Worm (Caenorhabditis elegans): Measurements from ENCODE around the gene R09F10.3.

R09F10.3 gene

DNA sequence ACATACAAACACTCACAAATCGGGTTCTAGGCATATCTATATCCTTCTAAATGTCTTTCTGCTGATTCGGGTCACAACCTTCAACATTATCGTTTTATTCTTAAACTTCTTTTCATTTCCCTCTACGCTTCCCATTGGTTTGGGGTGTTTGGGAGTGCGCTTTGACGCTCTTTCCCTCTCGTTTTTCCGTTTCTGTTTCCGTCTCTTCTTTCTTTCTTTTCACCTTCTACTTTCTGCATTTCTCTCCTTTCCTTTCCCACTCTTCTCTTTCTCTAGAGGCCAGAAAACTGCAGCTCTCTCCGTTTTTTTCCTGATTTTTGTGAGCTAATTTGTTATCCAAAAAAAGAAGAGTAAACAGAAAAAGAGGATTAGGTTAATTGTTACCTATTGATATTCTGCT, 18.1 kb upstream of the R09F10.3 start:
- TF ChIP-seq egl-5 (tag; optimal IDR thresholded peaks at IDR 0.05), result no peak
- TF ChIP-seq pha-4 (tag; optimal IDR thresholded peaks at IDR 0.05), result peak; percentile 9
- TF ChIP-seq nfya-1 (tag; optimal IDR thresholded peaks at IDR 0.05; ENCODE audit: insufficient read depth), result peak; percentile 60
- TF ChIP-seq hmg-11 (tag; optimal IDR thresholded peaks at IDR 0.05), result peak; percentile 42

DNA sequence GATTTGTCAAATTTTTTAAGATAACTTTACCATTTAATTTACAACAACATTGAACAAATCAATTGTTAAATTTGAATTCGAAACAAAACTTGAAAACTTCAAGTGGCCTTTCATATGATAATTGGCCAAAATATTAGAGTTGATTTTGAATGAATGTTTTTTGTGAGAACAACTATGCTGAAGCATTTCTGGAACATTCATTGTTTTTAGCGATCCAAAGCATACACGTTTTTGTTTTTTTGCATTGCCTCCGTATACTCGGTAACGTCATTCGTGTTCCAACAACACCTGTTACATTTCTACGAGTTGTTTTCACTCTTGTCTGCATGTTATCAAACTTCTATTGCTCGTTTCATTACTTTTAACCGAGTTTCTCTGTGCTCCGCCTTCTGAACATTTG, 17.4 kb upstream of the R09F10.3 start:
- no peak for TF ChIP-seq nhr-23 (tag; optimal IDR thresholded peaks at IDR 0.05)
- TF ChIP-seq nhr-67 (tag; optimal IDR thresholded peaks at IDR 0.05), result no peak
- TF ChIP-seq lsy-12 (tag; optimal IDR thresholded peaks at IDR 0.05), result no peak
- no peak for TF ChIP-seq nhr-11 (tag; optimal IDR thresholded peaks at IDR 0.05)
- no peak for TF ChIP-seq fos-1 (tag; optimal IDR thresholded peaks at IDR 0.05)
- no peak for TF ChIP-seq fkh-10 (GFP tag; optimal IDR thresholded peaks at IDR 0.05)
- no peak for TF ChIP-seq nhr-28 (tag; optimal IDR thresholded peaks at IDR 0.05)
- TF ChIP-seq elt-1 (tag; optimal IDR thresholded peaks at IDR 0.05), result no peak
- no peak for TF ChIP-seq ceh-16 (tag; optimal IDR thresholded peaks at IDR 0.05)
- no peak for TF ChIP-seq ceh-28 (tag; optimal IDR thresholded peaks at IDR 0.05)
- no peak for TF ChIP-seq pha-4 (tag; optimal IDR thresholded peaks at IDR 0.05)
- TF ChIP-seq unc-39 (tag; optimal IDR thresholded peaks at IDR 0.05), result no peak
- TF ChIP-seq ceh-82 (tag; optimal IDR thresholded peaks at IDR 0.05), result no peak
- TF ChIP-seq mdl-1 (tag; optimal IDR thresholded peaks at IDR 0.05), result no peak
- TF ChIP-seq tbx-2 (tag; optimal IDR thresholded peaks at IDR 0.05), result no peak
- TF ChIP-seq daf-12 (tag; optimal IDR thresholded peaks at IDR 0.05), result no peak
- TF ChIP-seq eor-1 (tag; optimal IDR thresholded peaks at IDR 0.05), result no peak
- TF ChIP-seq egl-5 (tag; optimal IDR thresholded peaks at IDR 0.05), result no peak
- TF ChIP-seq R02D3.7 (tag; optimal IDR thresholded peaks at IDR 0.05), result no peak
- TF ChIP-seq lin-39 (tag; optimal IDR thresholded peaks at IDR 0.05), result no peak

DNA sequence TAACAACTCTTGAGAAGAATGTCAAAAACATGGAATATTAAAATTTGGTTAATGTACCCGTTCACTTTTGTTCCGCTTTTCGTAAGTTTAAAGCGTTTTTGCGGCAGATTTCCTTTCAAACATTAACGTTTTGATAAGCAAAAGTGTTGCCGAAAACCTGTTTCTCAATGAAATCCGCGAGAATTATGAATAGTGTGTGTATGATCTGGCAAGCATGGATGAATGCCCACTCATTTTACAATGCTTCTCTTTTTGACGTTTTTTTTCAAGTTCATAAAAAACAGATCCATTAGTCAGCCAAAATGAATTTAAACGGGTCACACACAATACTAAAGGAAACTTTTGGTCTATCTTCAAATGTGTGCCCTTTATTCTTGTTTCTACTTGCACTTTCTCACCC, 10.4 kb upstream of the R09F10.3 start:
- TF ChIP-seq aly-2 (tag; optimal IDR thresholded peaks at IDR 0.05) (no peak), nhr-11 (tag; optimal IDR thresholded peaks at IDR 0.05) (no peak), lin-15B (tag; optimal IDR thresholded peaks at IDR 0.05) (no peak), pqm-1 (tag; optimal IDR thresholded peaks at IDR 0.05) (no peak), sea-2 (GFP tag; optimal IDR thresholded peaks at IDR 0.05) (no peak)

DNA sequence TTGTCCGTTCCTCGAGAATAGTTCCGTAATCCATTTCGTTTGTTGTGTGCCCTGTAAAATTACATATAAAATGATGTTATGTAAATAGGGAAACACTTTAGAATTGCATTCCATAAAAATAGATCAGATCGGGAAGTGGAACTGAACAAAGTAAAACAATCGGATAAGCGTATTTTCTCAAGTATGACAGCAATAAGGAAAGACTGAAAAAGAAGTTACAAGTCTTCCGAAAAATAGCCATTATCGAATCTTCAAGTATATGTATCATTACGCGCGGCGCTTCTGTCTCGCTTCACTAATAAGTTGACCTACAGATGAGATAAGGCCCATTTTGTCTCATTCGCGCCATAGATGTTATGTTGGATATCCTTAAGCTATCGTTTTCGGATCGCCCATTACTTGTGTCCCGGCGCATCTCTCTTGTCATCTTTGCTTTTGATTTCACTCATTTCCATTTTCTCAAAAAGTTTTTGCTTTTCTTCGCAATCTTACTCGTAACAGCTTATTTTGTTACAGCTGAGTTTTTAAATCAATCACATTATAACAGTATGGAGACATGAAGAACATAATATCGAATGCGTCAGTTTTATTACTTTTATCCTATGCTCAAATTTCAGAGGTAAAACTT, 9.1 kb upstream of the R09F10.3 start, which contains the start of the genes fis-2 and F13B9.2:
TSS of gene fis-2 (minus strand) at position 51 of the 628 bp plus-strand sequence.
TSS of gene F13B9.2 (plus strand) at position 515 of the 628 bp plus-strand sequence.
- peak; percentile 46 for TF ChIP-seq nhr-23 (tag; optimal IDR thresholded peaks at IDR 0.05)
- no peak for TF ChIP-seq nhr-67 (tag; optimal IDR thresholded peaks at IDR 0.05)

DNA sequence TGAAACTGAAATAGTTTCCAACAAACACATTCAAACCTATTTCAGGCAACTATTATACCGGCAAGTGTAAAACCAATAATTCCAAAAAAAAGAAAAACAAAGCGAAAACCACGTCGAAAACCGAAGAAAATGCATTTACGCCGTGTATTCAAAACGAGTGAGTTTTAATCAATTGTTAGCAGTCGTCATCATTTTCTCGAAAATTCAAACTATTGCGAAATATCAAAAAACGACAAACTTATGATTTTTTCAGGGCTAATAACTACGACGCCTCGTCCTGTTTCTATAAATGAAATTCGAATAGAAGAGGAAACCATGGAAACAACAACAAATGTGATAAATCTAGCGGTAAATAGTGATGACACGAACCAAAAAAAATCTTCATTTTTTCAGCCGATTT, 8.3 kb upstream of the R09F10.3 start:
- TF ChIP-seq unc-62 (GFP tag; optimal IDR thresholded peaks at IDR 0.05) (no peak), pqm-1 (tag; optimal IDR thresholded peaks at IDR 0.05) (no peak), ceh-82 (tag; optimal IDR thresholded peaks at IDR 0.05) (no peak), elt-2 (tag; optimal IDR thresholded peaks at IDR 0.05) (no peak), nhr-11 (tag; optimal IDR thresholded peaks at IDR 0.05) (no peak), daf-12 (tag; optimal IDR thresholded peaks at IDR 0.05) (no peak), mml-1 (tag; optimal IDR thresholded peaks at IDR 0.05) (no peak), nhr-23 (tag; optimal IDR thresholded peaks at IDR 0.05) (no peak), unc-39 (tag; optimal IDR thresholded peaks at IDR 0.05) (no peak), lsy-12 (tag; optimal IDR thresholded peaks at IDR 0.05) (no peak), lin-15B (tag; optimal IDR thresholded peaks at IDR 0.05) (no peak), nhr-77 (tag; optimal IDR thresholded peaks at IDR 0.05) (no peak), fkh-10 (GFP tag; optimal IDR thresholded peaks at IDR 0.05) (no peak), sea-2 (GFP tag; optimal IDR thresholded peaks at IDR 0.05) (no peak), aly-2 (tag; optimal IDR thresholded peaks at IDR 0.05) (no peak)

DNA sequence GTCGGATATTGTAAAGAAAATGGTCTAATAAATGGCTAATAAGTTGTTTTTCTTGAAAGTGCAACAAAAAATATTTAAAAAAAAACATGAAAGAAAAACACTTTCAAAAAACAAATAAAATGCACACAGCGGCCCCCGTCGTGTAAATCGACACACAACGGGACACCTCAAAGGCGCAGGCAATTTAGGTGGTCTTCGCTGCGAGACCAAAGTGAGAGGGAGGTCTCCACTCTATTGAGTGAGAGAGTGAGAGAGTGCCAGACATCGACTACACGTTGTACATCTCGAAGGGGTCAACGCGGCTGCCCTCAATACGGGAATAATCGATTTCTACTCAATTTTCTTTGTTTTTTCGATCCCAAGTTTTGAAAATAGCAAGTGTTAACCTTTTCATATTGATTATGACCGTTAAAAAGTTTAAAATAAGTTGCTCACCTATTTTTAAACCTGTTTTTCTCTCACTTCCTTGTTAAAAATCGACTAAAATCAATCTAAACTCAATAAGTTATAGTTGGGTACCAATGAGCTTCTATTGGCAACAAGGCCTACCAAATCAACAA, 7.6 kb upstream of the R09F10.3 start, which contains the start of gene sec-16A.2:
TSS of gene sec-16A.2 (plus strand) at position 510 of the 560 bp plus-strand sequence.
- peak; percentile 79 for TF ChIP-seq nhr-23 (tag; optimal IDR thresholded peaks at IDR 0.05)
- peak; percentile 15 for TF ChIP-seq nhr-11 (tag; optimal IDR thresholded peaks at IDR 0.05)
- TF ChIP-seq hmg-11 (tag; optimal IDR thresholded peaks at IDR 0.05), result peak; percentile 70
- TF ChIP-seq nfya-1 (tag; optimal IDR thresholded peaks at IDR 0.05; ENCODE audit: insufficient read depth), result peak; percentile 77
- TF ChIP-seq egl-27 (tag; optimal IDR thresholded peaks at IDR 0.05), result no peak
- TF ChIP-seq nhr-43 (tag; optimal IDR thresholded peaks at IDR 0.05; ENCODE audit: poor library complexity, severe bottlenecking), result peak; percentile 27
- TF ChIP-seq lin-39 (tag; optimal IDR thresholded peaks at IDR 0.05), result peak; percentile 97
- TF ChIP-seq nhr-76 (tag; optimal IDR thresholded peaks at IDR 0.05), result no peak
- TF ChIP-seq nhr-237 (tag; optimal IDR thresholded peaks at IDR 0.05), result no peak
- no peak for TF ChIP-seq fkh-10 (GFP tag; optimal IDR thresholded peaks at IDR 0.05)
- TF ChIP-seq daf-12 (tag; optimal IDR thresholded peaks at IDR 0.05), result no peak
- peak; percentile 95 for TF ChIP-seq egl-5 (tag; optimal IDR thresholded peaks at IDR 0.05)
- TF ChIP-seq nhr-77 (tag; optimal IDR thresholded peaks at IDR 0.05), result no peak
- TF ChIP-seq jun-1 (tag; optimal IDR thresholded peaks at IDR 0.05), result no peak
- TF ChIP-seq ama-1 (optimal IDR thresholded peaks at IDR 0.05), result no peak
- TF ChIP-seq lin-15B (tag; optimal IDR thresholded peaks at IDR 0.05), result peak; percentile 88
- no peak for TF ChIP-seq nhr-28 (tag; optimal IDR thresholded peaks at IDR 0.05)
- no peak for TF ChIP-seq tbx-2 (tag; optimal IDR thresholded peaks at IDR 0.05)
- TF ChIP-seq elt-1 (tag; optimal IDR thresholded peaks at IDR 0.05), result no peak
- TF ChIP-seq pha-4 (tag; optimal IDR thresholded peaks at IDR 0.05), result peak; percentile 91
- TF ChIP-seq ztf-4 (tag; optimal IDR thresholded peaks at IDR 0.05), result no peak
- TF ChIP-seq ZK546.5 (tag; optimal IDR thresholded peaks at IDR 0.05), result no peak
- no peak for TF ChIP-seq elt-3 (tag; optimal IDR thresholded peaks at IDR 0.05)
- TF ChIP-seq unc-62 (GFP tag; optimal IDR thresholded peaks at IDR 0.05), result no peak
